Fruit fly (Drosophila melanogaster) whole organism, adult: Measurements from ENCODE around the gene yellow-k.

Source experiments
- CG11617 ChIP-seq: fragments of 200-800 bp; sonication (Bioruptor generic); optimal IDR thresholded peaks from 2 replicates; lab custom pipeline; 2017; ENCODE audit warnings: mild to moderate bottlenecking, missing biosample characterization, missing genetic modification reagents, missing genetic modification characterization
- CG12768 ChIP-seq: fragments of 200-800 bp; sonication (Bioruptor generic); optimal IDR thresholded peaks from 2 replicates; lab custom pipeline; 2017; ENCODE audit warnings: missing biosample characterization, missing genetic modification characterization, mild to moderate bottlenecking, moderate library complexity, missing genetic modification reagents
- CG14711 ChIP-seq: fragments of 200-800 bp; sonication (Bioruptor generic); optimal IDR thresholded peaks from 2 replicates; lab custom pipeline; 2018; ENCODE audit warnings: missing biosample characterization, mild to moderate bottlenecking, missing genetic modification characterization, moderate library complexity
- CG1620 ChIP-seq: fragments of 200-800 bp; sonication (Bioruptor generic); optimal IDR thresholded peaks from 2 replicates; lab custom pipeline; 2016; ENCODE audit warnings: missing biosample characterization, missing genetic modification characterization
- CG33017 ChIP-seq: fragments of 200-800 bp; sonication (Bioruptor generic); optimal IDR thresholded peaks from 2 replicates; lab custom pipeline; 2018; ENCODE audit warnings: missing biosample characterization, mild to moderate bottlenecking, missing genetic modification characterization, moderate library complexity
- CG5204 ChIP-seq: fragments of 200-800 bp; sonication (Bioruptor generic); optimal IDR thresholded peaks from 2 replicates; lab custom pipeline; 2016; ENCODE audit warnings: missing biosample characterization, missing genetic modification characterization
- CG7045 ChIP-seq: fragments of 200-800 bp; sonication (Bioruptor generic); optimal IDR thresholded peaks from 2 replicates; lab custom pipeline; 2017; ENCODE audit warnings: missing biosample characterization, mild to moderate bottlenecking, missing genetic modification characterization
- CG7101 ChIP-seq: fragments of 200-800 bp; sonication (Bioruptor generic); optimal IDR thresholded peaks from 2 replicates; lab custom pipeline; 2018; ENCODE audit warnings: missing biosample characterization, mild to moderate bottlenecking, missing genetic modification characterization, moderate library complexity
- Clk ChIP-seq: fragments of 200-800 bp; sonication (Bioruptor generic); optimal IDR thresholded peaks from 2 replicates; lab custom pipeline; 2017; ENCODE audit warnings: missing biosample characterization, missing genetic modification characterization
- Crg-1 ChIP-seq: fragments of 200-800 bp; sonication (Bioruptor generic); optimal IDR thresholded peaks from 2 replicates; lab custom pipeline; 2016; ENCODE audit warnings: missing biosample characterization, missing genetic modification characterization
- Hr96 ChIP-seq: fragments of 200-800 bp; sonication (Bioruptor generic); optimal IDR thresholded peaks from 2 replicates; lab custom pipeline; 2016; ENCODE audit warnings: missing biosample characterization, missing genetic modification characterization
- Mnt ChIP-seq: fragments of 200-800 bp; sonication (Bioruptor generic); optimal IDR thresholded peaks from 2 replicates; lab custom pipeline; 2016; ENCODE audit warnings: missing biosample characterization, mild to moderate bottlenecking, missing genetic modification characterization
- bab1 ChIP-seq: fragments of 200-800 bp; sonication (Bioruptor generic); optimal IDR thresholded peaks from 3 replicates; lab custom pipeline; 2019; ENCODE audit warnings: missing biosample characterization, mild to moderate bottlenecking, missing genetic modification characterization, moderate library complexity
- cic ChIP-seq: fragments of 200-800 bp; sonication (Bioruptor generic); optimal IDR thresholded peaks from 2 replicates; lab custom pipeline; 2017; ENCODE audit warnings: missing biosample characterization, mild to moderate bottlenecking, missing genetic modification characterization, moderate library complexity
- cnc ChIP-seq, 2 experiments: fragments of >200 bp; optimal IDR thresholded peaks; 2 replicates each; lab custom pipeline; 2017
- kay ChIP-seq: fragments of 200-800 bp; sonication (Bioruptor generic); peaks from one replicate; lab custom pipeline; 2016; ENCODE audit warnings: missing biosample characterization, missing genetic modification characterization, borderline replicate concordance
- ovo ChIP-seq: fragments of 200-800 bp; sonication (Bioruptor generic); optimal IDR thresholded peaks from 2 replicates; lab custom pipeline; 2016; ENCODE audit warnings: missing biosample characterization, missing genetic modification characterization
- pad ChIP-seq: fragments of 200-800 bp; sonication (Bioruptor generic); optimal IDR thresholded peaks from 3 replicates; lab custom pipeline; 2017; ENCODE audit warnings: missing biosample characterization, missing genetic modification characterization, mild to moderate bottlenecking, moderate library complexity, missing genetic modification reagents
- tj ChIP-seq: fragments of 200-800 bp; sonication (Bioruptor generic); optimal IDR thresholded peaks from 3 replicates; lab custom pipeline; 2017; ENCODE audit warnings: missing biosample characterization, mild to moderate bottlenecking, missing genetic modification characterization, moderate library complexity
- toe ChIP-seq: fragments of 200-800 bp; sonication (Bioruptor generic); optimal IDR thresholded peaks from 2 replicates; lab custom pipeline; 2016; ENCODE audit warnings: missing biosample characterization, missing genetic modification characterization

The yellow-k gene

DNA sequence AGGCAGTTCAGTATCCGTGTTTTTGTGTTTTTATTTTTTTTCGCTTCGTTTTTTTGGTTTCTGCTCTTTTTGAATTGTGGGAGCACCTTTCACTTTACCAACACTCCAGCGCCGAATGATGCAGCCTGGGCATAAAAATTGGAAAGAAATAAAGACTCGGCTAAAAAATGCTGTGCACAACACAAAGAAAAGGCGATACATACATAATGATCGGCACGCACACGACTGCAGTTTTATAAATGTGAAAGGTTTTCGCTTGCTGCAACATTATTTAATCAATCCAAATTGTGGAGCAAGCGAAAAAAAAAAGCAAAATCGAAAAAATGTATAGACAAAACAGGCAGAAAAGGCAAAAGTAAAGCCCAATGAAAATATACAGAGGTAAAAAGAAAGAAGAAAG is 22.6 kb downstream of the yellow-k start:
- TF ChIP-seq tj = peak; percentile 94
- no peak for TF ChIP-seq CG12768 (GFP tag; lab: Kevin White, UChicago)

DNA sequence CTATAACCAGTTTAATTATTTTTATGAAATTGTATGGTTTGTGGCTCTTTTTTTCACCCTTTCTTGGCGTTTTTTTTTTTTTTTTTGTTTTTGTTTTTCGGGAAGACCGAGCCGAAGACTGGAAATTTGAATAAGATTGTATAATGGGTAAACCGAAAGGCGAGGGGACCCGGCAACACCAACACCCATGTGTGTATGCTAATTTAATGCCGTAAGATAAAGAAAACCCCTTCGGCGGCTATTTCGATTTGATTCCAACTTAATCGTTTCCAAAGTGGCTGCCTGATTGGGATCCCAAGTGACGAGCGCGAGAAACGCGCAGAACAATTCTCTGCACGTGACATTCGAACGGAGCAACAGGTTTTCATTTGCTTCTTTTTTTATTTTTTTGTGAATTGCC is 23.0 kb downstream of the yellow-k start:
- TF ChIP-seq CG5204 (GFP tag; lab: Kevin White, UChicago) (no peak), CG7101 (tag; lab: Kevin White, UChicago) (no peak), Hr96 (GFP tag; lab: Kevin White, UChicago) (no peak), toe (GFP tag; lab: Kevin White, UChicago) (no peak), cic (GFP tag; lab: Kevin White, UChicago) (no peak), CG7045 (GFP tag; lab: Kevin White, UChicago) (no peak), ovo (GFP tag; lab: Kevin White, UChicago) (no peak), CG1620 (GFP tag; lab: Kevin White, UChicago) (no peak), kay (no peak), Mnt (GFP tag; lab: Kevin White, UChicago) (no peak), Crg-1 (GFP tag; lab: Kevin White, UChicago) (no peak), pad (no peak), cnc (optimal IDR thresholded peaks at IDR 0.05; lab: Kevin White, UChicago) (no peak), CG14711 (tag; lab: Kevin White, UChicago) (no peak), Clk (GFP tag; lab: Kevin White, UChicago) (no peak), tj (no peak)

DNA sequence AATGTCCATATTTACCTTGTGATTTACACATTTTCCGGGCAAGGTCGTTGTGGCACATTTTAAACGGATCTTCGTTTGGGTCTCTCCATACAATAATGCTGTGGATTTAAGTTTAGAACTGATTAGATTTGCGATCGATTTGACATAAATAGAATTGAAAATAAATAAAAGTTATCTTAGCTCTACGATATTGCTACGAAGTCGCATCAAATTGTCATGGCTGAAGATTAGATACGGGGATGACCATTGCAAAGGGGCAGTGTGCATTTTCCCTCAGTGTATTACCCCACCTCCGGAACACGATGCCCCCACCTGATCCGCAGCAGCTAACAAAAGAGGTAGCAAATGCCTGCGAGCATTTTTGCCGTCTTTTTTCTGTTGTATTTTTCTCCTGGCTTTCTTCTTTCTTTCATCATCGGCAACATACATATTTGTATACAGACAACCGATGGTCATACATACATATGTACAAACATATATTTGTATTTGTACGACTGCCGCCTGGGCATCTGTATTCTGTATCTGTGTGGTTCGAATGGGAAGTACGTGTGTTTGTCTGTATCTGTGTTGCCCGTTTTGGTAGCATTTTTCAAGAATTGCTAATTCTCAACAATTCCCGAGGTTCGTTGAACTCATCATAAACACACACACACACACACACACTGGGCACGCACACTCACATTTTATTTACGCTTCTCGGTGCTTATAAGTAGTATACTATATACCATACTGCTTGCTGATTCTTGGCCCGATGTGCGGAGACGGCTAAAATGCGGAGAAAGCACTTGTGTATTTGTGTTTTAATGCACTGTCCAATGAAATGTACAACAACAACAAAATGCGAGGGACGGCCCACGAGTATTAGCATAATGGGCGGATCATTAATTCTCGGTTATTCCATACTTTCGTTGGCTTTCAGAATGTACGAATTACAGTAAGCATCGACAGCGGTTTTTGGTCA is 24.3 kb downstream of the yellow-k start:
- no peak for TF ChIP-seq CG7045 (GFP tag; lab: Kevin White, UChicago)
- TF ChIP-seq tj = peak; percentile 95

DNA sequence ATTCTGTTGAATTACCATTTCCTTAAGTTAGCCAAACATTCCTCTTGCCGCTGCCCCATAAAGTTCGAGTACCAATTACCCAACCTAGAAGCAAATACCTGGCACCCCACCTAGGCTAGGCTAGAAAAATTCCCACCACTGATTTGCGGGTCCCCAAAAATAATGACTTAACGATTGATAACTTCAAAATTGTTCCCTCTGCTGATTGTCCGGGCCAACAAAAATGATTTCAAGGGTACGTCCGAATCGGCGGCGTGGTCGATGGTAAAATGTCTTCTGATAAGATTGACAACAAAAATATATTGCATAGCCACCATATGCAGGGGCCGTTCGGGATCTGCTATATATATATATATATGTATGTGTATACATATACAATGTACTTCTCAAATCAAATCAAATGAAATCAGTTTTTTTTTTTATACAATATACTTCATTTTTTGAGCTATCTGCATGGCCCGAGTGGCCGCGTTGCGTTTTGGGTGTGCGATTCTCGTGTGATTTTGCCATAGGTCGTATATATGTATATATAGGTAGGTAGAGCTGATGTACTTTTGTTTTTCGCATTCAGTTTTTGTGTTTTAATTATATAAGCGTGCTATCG is 26.9 kb downstream of the yellow-k start:
- TF ChIP-seq cic (GFP tag; lab: Kevin White, UChicago) = peak; percentile 8
- TF ChIP-seq Hr96 (GFP tag; lab: Kevin White, UChicago) = no peak
- TF ChIP-seq kay = peak; percentile 64

DNA sequence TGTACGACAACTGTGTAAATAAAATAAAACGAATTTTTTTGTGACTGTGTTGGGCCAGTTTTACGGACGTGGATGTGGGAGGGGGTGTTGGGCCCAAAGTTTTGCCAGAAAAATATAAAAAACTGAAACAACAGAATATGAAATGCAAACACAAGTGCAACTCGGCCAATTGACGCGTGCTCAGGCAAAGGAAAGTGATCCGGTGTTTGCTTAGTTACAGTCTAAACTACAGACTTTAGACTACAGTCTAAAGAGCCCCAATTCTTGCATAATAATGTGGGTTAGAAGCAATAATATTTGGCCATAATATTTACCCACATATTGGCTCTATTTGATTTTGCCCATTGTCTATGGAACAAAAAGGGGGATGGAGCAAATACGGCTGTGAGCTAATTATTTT is 28.4 kb downstream of the yellow-k start:
- TF ChIP-seq CG7045 (GFP tag; lab: Kevin White, UChicago) (peak; percentile 0), ovo (GFP tag; lab: Kevin White, UChicago) (no peak), cnc (optimal IDR thresholded peaks at IDR 0.05; lab: Kevin White, UChicago) (no peak), tj (no peak), cic (GFP tag; lab: Kevin White, UChicago) (peak; percentile 2), pad (no peak), kay (no peak), Crg-1 (GFP tag; lab: Kevin White, UChicago) (no peak), CG11617 (peak; percentile 3), CG12768 (GFP tag; lab: Kevin White, UChicago) (no peak), Clk (GFP tag; lab: Kevin White, UChicago) (no peak), toe (GFP tag; lab: Kevin White, UChicago) (no peak), CG33017 (tag; lab: Kevin White, UChicago) (peak; percentile 12), CG14711 (tag; lab: Kevin White, UChicago) (no peak), CG7101 (tag; lab: Kevin White, UChicago) (no peak)

- peak; percentile 14 for TF ChIP-seq CG11617
- peak; percentile 27 for TF ChIP-seq CG7045 (GFP tag; lab: Kevin White, UChicago)
- TF ChIP-seq Mnt (GFP tag; lab: Kevin White, UChicago) = peak; percentile 59
- TF ChIP-seq CG14711 (tag; lab: Kevin White, UChicago) = peak; percentile 65
- TF ChIP-seq bab1 (GFP tag; lab: Kevin White, UChicago) = peak; percentile 68
- no peak for TF ChIP-seq Hr96 (GFP tag; lab: Kevin White, UChicago)
- peak; percentile 54 for TF ChIP-seq Clk (GFP tag; lab: Kevin White, UChicago)
- TF ChIP-seq cnc (optimal IDR thresholded peaks at IDR 0.05; lab: Kevin White, UChicago) = no peak
- TF ChIP-seq tj = peak; percentile 86
- peak; percentile 96 for TF ChIP-seq CG12768 (GFP tag; lab: Kevin White, UChicago)
- TF ChIP-seq CG33017 (tag; lab: Kevin White, UChicago) = peak; percentile 59
- TF ChIP-seq toe (GFP tag; lab: Kevin White, UChicago) = no peak
- no peak for TF ChIP-seq ovo (GFP tag; lab: Kevin White, UChicago)
- TF ChIP-seq pad = peak; percentile 94
- no peak for TF ChIP-seq CG1620 (GFP tag; lab: Kevin White, UChicago)
- no peak for TF ChIP-seq CG5204 (GFP tag; lab: Kevin White, UChicago)
- no peak for TF ChIP-seq Crg-1 (GFP tag; lab: Kevin White, UChicago)
- peak; percentile 95 for TF ChIP-seq kay
- TF ChIP-seq CG7101 (tag; lab: Kevin White, UChicago) = peak; percentile 45
- peak; percentile 72 for TF ChIP-seq cic (GFP tag; lab: Kevin White, UChicago)
Measured at dm6 chr3L:15553993-15554644, 33.7 kb downstream of the yellow-k start, which contains the start of gene AGO2. AGO2 (plus strand) TSS chr3L:15554113.
